Worm (Caenorhabditis elegans) whole organism, L2 larva: Measurements from ENCODE around the gene C27A7.3.

Source experiments
- blmp-1 ChIP-seq: sonication (generic microtip); optimal IDR thresholded peaks from 2 replicates; lab custom pipeline; 2017; ENCODE audit warnings: missing genetic modification characterization, mild to moderate bottlenecking, missing compliant biosample characterization, antibody characterized with exemption, moderate library complexity; ENCODE audit not compliant: insufficient read depth
- ceh-82 ChIP-seq: fragments of 150-350 bp; optimal IDR thresholded peaks from 2 replicates; lab custom pipeline; 2014; ENCODE audit warnings: missing biosample characterization, missing genetic modification characterization
- gmeb-1 ChIP-seq: fragments of 150-350 bp; optimal IDR thresholded peaks from 2 replicates; lab custom pipeline; 2014; ENCODE audit warnings: missing biosample characterization, missing genetic modification characterization
- lin-13 ChIP-seq: fragments of 150-350 bp; optimal IDR thresholded peaks from 2 replicates; lab custom pipeline; 2014; ENCODE audit warnings: missing biosample characterization, missing genetic modification reagents, missing genetic modification characterization
- nhr-11 ChIP-seq: fragments of 150-350 bp; optimal IDR thresholded peaks from 2 replicates; lab custom pipeline; 2014; ENCODE audit warnings: missing biosample characterization, missing genetic modification characterization
- nhr-25 ChIP-seq: fragments of 150-350 bp; sonication (generic microtip); optimal IDR thresholded peaks from 3 replicates; lab custom pipeline; 2014; ENCODE audit warnings: missing biosample characterization, missing genetic modification characterization
- unc-39 ChIP-seq: fragments of 150-350 bp; optimal IDR thresholded peaks from 2 replicates; lab custom pipeline; 2014; ENCODE audit warnings: missing biosample characterization, missing genetic modification characterization
- unc-62 ChIP-seq: fragments of 150-350 bp; optimal IDR thresholded peaks from 2 replicates; lab custom pipeline; 2014; ENCODE audit warnings: missing biosample characterization, missing genetic modification reagents, missing genetic modification characterization

DNA sequence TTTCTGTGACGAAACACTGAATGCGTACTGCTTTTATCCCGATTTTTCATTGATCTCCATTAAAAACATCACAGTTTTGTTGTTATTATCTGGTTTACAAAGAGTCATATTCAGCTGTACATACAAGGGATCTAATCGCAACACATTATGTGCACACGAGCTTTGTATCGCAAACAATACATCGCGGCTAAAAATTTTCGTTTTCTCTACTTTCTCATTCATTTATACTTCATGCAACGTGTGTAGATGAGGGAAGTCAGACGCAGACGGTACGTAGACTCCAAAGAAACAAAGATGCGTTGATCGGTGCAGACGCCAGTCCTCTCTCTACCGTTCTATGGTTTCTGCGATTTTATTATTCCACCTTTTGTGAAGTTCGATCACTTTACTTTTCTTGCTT, 33.9 kb upstream of the C27A7.3 start, which contains the start of gene nhr-136:
- TF ChIP-seq unc-39 (no peak), blmp-1 (tag; lab: Kevin White, UChicago) (no peak), ceh-82 (no peak), lin-13 (GFP tag; lab: Kevin White, UChicago) (no peak), unc-62 (GFP tag; lab: Kevin White, UChicago) (no peak), nhr-25 (tag; lab: Kevin White, UChicago) (no peak), nhr-11 (no peak), gmeb-1 (tag; lab: Kevin White, UChicago) (no peak)
